Worm (Caenorhabditis elegans): ENCODE results near the gene spp-31.

- TF ChIP-seq nhr-12 (tag; optimal IDR thresholded peaks at IDR 0.05): no peak
- no peak for TF ChIP-seq elt-3 (tag; optimal IDR thresholded peaks at IDR 0.05)
- no peak for TF ChIP-seq nhr-67 (tag; optimal IDR thresholded peaks at IDR 0.05)
- TF ChIP-seq ama-1 (optimal IDR thresholded peaks at IDR 0.05): no peak
- TF ChIP-seq unc-62 (GFP tag; optimal IDR thresholded peaks at IDR 0.05): no peak
- no peak for TF ChIP-seq sea-2 (GFP tag; optimal IDR thresholded peaks at IDR 0.05)
- no peak for TF ChIP-seq hmg-11 (tag; optimal IDR thresholded peaks at IDR 0.05)
- TF ChIP-seq ZK546.5 (tag; optimal IDR thresholded peaks at IDR 0.05): no peak
Observed at ce11 chrIV:1427283-1427682, 20.9 kb downstream of the spp-31 start, which contains the start of gene clec-171.

Data from whole organism, L3 larva.